Worm (Caenorhabditis elegans): ENCODE results near the gene T20D4.15.
"Not testable (repeated sequence)": the region's sequence is repeated elsewhere in the genome, so short reads cannot be mapped to it uniquely, and the experiment has no call there.

T20D4.15 gene

DNA sequence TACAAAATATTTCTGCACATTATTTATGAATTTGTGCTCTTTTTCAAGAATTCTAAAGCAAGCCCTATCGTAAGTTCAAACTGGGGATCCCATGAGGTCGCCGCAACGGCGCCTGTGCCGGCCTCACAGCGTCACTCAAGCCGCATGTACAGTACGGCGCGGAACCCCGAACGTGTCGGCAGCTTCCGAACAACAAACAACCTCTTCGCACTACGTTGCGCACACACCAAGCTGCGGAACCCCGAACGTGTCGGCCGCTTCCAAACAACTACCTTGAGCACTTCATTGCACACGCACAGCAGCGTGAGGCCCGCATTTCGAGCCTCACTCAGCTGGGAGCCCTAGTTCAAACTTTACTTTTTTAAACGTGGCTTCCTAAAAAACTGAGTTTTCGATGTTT, 479 bp downstream of the T20D4.15 start:
- TF ChIP-seq W03F9.2 (tag; optimal IDR thresholded peaks at IDR 0.05), result no peak

DNA sequence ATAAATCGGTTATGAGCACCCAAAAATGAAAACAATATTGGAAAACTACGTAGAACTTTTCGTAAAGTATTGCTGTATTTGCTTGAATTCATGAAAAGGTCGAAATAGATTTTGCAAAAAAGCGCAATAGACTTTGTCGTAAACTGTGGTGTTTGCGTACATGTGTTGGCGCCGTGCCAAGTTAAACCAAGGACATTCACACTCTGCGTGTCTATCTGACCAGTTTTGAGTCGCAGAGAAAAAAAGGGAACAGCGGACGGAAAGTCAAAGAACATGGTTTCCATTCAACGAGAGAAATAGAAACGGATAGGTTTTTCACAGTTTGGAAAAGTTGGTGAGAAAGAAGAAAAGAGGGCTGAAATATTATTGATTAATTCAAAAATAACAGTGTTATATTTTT, 3.5 kb downstream of the T20D4.15 start:
- TF ChIP-seq him-1 (tag; optimal IDR thresholded peaks at IDR 0.05) (no peak), dao-5 (tag; optimal IDR thresholded peaks at IDR 0.05) (no peak), W03F9.2 (tag; optimal IDR thresholded peaks at IDR 0.05) (no peak)

DNA sequence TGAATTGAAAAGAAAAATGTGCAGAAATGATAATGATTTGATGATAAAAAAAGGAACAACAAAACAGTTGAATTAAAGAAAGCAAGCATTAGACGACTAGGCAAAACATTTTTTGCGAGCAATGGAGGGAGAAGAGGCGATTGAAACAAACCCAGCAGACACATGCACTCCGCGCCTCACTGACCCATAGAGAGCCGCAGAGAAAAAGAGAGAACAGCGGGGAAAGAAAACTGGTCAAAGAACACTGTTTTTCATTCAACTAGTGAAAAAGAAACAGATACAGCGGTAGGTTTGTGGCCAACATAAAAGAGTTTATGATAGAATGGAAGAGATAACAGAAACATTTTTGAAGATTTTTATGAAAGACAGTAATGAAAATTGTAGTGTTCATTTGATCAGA, 6.2 kb downstream of the T20D4.15 start:
- TF ChIP-seq him-1 (tag; optimal IDR thresholded peaks at IDR 0.05), result no peak
- TF ChIP-seq dao-5 (tag; optimal IDR thresholded peaks at IDR 0.05), result no peak
- no peak for TF ChIP-seq W03F9.2 (tag; optimal IDR thresholded peaks at IDR 0.05)

DNA sequence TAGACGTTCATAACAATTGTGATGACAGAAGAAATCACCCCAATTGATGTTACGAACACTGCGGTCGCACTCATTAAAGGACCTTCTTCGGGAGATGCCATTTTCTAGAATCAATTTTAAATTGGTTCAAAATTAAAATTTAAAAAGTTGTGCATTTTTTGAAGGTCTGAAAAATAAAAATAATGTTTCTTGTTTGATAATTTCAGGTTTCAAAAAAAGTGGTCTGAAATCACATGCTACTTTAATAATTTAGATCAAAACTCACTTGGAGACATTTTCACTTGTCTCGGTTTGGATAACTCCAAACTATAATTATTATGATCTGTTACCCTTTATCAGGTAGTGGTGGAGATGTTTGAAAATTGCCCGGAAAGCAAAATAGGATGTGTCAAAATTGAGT, 17.6 kb downstream of the T20D4.15 start, which contains the start of gene srbc-2:
srbc-2 (minus strand) TSS at position 101 of the 400 bp plus-strand sequence.
- TF ChIP-seq dao-5 (tag; optimal IDR thresholded peaks at IDR 0.05), result no peak
- TF ChIP-seq him-1 (tag; optimal IDR thresholded peaks at IDR 0.05), result no peak
- TF ChIP-seq W03F9.2 (tag; optimal IDR thresholded peaks at IDR 0.05), result no peak

DNA sequence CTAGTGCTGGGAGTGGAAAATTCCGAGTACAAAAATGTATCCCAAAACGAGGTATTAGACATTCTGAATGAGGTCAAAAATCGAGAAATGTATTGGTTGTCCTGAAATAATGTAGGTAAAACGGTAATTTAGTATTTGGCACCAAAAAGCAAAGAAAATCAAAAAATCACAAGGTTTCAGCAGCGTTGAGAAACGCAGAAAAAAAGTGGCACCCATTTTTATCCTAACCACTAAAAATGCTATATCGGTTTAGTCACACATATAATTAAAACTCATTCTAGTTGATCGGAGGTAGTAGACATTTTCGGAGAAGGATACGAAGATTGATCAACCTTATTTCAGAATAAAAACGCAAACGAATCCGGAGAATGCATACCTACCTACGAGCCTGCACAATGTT, 21.9 kb downstream of the T20D4.15 start, which contains the start of gene srx-121:
srx-121 (minus strand) TSS at position 101 of the 400 bp plus-strand sequence.
- TF ChIP-seq W03F9.2 (tag; optimal IDR thresholded peaks at IDR 0.05) (no peak), dao-5 (tag; optimal IDR thresholded peaks at IDR 0.05) (no peak), him-1 (tag; optimal IDR thresholded peaks at IDR 0.05) (no peak)

DNA sequence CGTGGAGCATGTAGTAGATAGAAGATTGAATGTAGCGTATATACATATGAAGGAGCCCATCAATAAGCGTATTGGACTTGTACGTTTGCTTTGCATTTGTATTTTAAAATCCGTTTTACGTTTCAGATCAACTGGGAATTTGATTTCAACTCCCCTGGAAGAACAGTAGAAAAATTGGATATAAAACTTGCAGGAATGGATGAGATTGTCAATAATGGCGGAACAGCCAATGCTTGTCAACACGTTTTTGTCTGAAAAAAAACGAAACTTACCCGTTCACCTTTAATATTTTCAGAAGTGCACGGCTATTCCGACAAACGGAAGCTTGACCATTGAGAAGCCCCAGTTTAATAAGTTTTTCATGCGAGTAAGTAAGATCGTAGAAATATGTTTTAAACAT, 26.8 kb downstream of the T20D4.15 start, which contains the start of gene C04E12.2:
C04E12.2 (plus strand) TSS at position 301 of the 400 bp plus-strand sequence.
- TF ChIP-seq dao-5, him-1, W03F9.2 (tag; optimal IDR thresholded peaks at IDR 0.05): not testable (repeated sequence)

DNA sequence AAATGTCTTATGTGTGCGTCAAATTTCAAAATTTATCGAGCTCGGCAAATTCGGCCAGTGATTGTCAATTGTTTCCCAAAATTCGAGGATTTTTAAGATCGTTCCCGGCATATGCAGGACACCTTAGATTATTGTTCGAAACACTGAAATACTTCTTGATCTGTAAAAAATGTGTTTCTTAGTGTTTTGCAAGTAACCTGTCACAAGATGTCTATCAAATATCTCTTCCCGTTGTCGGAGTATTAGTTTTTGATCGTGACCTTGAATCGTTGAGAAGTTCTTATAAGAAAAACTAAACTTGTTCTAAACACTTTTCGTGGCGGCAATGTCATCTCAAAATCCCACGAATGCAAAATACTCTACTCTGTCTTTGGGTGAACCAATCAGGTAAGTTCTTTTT, 32.1 kb downstream of the T20D4.15 start, which contains the start of gene C04E12.4:
C04E12.4 (plus strand) TSS at position 301 of the 400 bp plus-strand sequence.
- TF ChIP-seq W03F9.2 (tag; optimal IDR thresholded peaks at IDR 0.05), result no peak
- no peak for TF ChIP-seq him-1 (tag; optimal IDR thresholded peaks at IDR 0.05)
- no peak for TF ChIP-seq dao-5 (tag; optimal IDR thresholded peaks at IDR 0.05)

DNA sequence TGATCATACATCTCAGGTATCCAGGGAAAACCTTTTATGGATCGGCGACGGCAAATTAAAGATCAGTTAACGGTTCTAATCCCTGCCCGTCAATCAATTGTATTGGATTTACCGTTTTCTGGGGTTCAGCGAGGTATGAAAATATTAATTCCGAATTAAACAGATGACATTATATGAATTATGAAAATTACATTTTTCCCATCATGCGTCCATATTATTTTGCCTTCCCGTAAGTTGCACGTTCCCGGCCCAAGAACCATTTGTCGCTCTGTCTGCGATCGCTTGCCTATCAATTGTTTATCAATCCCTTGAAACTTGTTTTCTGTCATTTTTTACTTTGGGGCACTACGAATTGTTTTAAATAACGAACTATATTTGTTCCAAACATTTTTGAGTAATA, 32.9 kb downstream of the T20D4.15 start:
- no peak for TF ChIP-seq dao-5 (tag; optimal IDR thresholded peaks at IDR 0.05)
- no peak for TF ChIP-seq him-1 (tag; optimal IDR thresholded peaks at IDR 0.05)
- no peak for TF ChIP-seq W03F9.2 (tag; optimal IDR thresholded peaks at IDR 0.05)

DNA sequence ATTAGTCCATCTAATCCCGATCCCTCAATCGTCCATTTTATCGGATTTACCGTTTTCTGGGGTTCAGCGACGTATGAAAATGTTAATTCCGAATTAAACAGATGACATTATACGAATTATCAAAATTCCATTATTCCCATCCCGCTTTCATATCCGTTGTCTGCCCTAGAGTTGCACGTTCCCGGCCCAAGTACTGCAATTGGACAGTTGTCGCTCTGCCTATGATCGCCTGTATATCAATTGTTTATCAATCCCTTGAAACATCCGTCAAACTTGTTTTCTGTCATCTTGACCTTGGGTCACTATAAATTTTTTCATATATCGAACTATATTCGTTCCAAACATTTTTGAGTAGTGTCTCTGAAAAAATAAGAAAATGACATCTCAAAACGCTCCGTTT, 36.3 kb downstream of the T20D4.15 start, which contains the start of gene C04E12.5:
C04E12.5 (plus strand) TSS at position 301 of the 400 bp plus-strand sequence.
- TF ChIP-seq him-1 (tag; optimal IDR thresholded peaks at IDR 0.05) (no peak), dao-5 (tag; optimal IDR thresholded peaks at IDR 0.05) (no peak), W03F9.2 (tag; optimal IDR thresholded peaks at IDR 0.05) (no peak)

DNA sequence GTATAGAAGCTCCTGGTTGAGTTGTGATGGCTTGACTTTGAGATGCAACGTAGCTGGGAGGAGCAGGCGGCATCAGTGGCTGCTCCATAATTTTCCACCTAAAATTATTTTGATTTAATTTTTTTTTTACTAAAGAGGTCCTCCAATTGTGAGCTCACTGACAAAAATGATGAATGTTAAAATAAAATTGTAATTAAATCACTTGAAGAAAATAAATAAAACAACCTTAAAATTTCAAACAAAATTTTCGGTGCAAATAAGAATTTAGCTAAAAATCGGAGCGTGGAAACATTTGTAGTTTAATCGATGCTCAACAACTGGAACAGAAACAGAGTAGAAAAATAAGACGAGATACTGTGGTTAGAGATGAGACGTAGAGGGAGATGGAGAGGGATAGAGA, 37.4 kb downstream of the T20D4.15 start, which contains the start of gene scrm-3:
scrm-3 (minus strand) TSS at position 101 of the 400 bp plus-strand sequence.
- no peak for TF ChIP-seq dao-5 (tag; optimal IDR thresholded peaks at IDR 0.05)
- no peak for TF ChIP-seq him-1 (tag; optimal IDR thresholded peaks at IDR 0.05)
- no peak for TF ChIP-seq W03F9.2 (tag; optimal IDR thresholded peaks at IDR 0.05)

DNA sequence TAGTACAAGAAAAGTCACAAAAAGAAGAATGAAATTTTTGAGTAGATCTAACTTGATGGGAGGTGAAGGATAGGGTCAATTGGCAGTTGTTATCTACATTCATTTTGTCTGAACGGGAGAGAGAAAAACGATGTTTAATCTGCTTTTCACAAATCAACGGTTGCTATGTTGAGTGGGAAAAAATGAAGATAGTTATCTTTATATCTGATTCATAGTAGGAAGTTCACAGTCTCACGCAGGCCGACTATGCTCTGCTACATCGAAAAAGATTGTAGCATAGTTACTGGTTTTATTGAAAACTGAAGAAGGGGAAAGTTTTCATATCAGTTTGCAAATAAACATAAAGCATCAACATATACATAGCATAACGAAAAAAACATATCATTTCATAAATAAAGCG, 39.0 kb downstream of the T20D4.15 start:
- no peak for TF ChIP-seq W03F9.2 (tag; optimal IDR thresholded peaks at IDR 0.05)
- no peak for TF ChIP-seq dao-5 (tag; optimal IDR thresholded peaks at IDR 0.05)
- no peak for TF ChIP-seq him-1 (tag; optimal IDR thresholded peaks at IDR 0.05)

DNA sequence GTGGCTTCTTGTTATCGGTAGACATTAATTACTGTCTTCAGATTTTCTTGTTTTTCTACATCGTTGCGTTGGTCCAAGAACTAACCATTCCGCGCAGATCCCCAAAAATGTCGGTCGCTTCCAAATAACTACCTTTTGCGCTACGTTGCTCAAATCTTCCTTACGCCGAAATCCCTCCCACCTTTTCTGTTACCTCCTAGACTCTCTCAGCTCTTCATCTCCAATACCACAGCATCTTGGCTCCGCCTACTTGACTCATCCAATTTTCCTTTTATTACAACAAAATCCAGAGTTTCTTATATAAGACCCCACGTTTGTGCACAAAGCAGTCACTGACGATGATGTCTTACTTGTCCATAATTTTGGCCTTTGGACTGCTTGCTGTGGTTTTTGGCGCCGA, 41.6 kb downstream of the T20D4.15 start, which contains the start of gene C17B7.12:
C17B7.12 (plus strand) TSS at position 301 of the 400 bp plus-strand sequence.
- TF ChIP-seq him-1 (tag; optimal IDR thresholded peaks at IDR 0.05) (no peak), W03F9.2 (tag; optimal IDR thresholded peaks at IDR 0.05) (no peak), dao-5 (tag; optimal IDR thresholded peaks at IDR 0.05) (no peak)

DNA sequence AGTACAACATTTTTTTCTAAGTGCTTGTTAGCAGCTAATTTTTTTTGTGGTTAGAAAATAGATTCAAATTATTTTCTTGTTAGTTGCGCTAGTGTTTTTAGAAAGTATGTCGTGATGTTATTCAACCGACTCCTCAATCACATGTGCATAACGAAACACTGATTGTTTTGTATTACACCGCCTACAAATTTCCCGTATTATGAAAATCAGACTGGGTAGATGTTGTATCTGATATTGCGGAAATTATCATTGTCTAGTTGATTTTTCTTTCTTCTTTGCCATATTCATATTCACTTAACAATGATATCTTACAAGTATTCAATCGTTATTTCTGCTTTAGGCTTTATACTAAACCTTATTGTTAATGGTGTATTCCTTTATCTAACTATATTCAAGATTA, 43.3 kb downstream of the T20D4.15 start, which contains the start of gene str-63:
str-63 (plus strand) TSS at position 301 of the 400 bp plus-strand sequence.
- TF ChIP-seq W03F9.2 (tag; optimal IDR thresholded peaks at IDR 0.05), result no peak

DNA sequence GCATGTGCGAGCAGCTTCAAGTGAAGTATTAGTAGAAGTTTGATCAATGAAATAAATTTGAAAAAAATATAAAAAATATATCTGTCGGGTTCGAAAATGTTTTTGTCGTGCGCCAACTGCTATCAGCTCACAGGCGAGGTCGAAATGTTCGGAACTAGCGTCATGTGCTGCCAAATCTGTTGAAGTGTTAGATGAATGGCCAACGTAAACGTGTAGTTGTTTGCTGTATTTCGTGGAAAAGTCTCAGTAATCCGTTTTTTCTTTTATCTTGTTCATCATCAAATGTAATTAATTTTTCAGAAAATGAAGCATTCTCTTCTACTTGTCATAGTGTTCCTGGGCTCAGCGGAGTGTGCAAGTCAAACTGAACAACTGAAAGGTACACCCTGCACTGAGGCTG, 44.7 kb downstream of the T20D4.15 start, which contains the start of gene C17B7.15:
C17B7.15 (plus strand) TSS at position 301 of the 400 bp plus-strand sequence.
- TF ChIP-seq dao-5 (tag; optimal IDR thresholded peaks at IDR 0.05) (no peak), him-1 (tag; optimal IDR thresholded peaks at IDR 0.05) (no peak), W03F9.2 (tag; optimal IDR thresholded peaks at IDR 0.05) (no peak)

DNA sequence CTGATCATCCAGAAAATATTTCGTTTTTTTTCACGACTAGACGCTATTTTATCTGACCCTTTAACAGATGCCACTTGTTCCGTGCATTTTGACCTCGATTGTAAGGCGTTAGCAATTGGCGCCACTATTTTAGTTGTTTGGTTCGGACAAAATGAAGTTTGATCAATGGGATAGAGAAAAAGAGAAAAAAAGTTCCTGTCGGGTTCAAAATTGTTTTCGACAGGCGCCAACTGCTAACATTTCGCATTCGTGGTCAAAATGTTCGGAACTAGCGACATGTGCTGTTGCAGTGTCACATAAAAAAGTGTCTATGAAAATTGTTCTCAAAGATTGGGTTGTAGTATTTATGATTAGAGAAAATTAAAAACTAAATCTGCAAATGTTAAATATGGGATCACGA, 47.1 kb downstream of the T20D4.15 start:
- TF ChIP-seq W03F9.2 (tag; optimal IDR thresholded peaks at IDR 0.05) (no peak), dao-5 (tag; optimal IDR thresholded peaks at IDR 0.05) (no peak), him-1 (tag; optimal IDR thresholded peaks at IDR 0.05) (no peak)
